Fruit fly (Drosophila melanogaster) ovary, adult (tissue): ENCODE results near the gene CG16998.

Experiments
- CG17801 ChIP-seq: fragments of 200-800 bp; optimal IDR thresholded peaks from 2 replicates; lab custom pipeline; 2019; ENCODE audit warnings: missing biosample characterization, mild to moderate bottlenecking, missing genetic modification characterization, moderate library complexity; ENCODE audit not compliant: partially characterized antibody

Gene CG16998

dm6 chr3L:7539736-7540135, at the start of gene CG16998:
TSS of gene CG16998 (minus strand) at chr3L:7539836.
- TF ChIP-seq CG17801: no peak

dm6 chr3L:7583154-7583553, 43.5 kb upstream of the CG16998 start, which contains the start of gene mmm:
TSS of gene mmm (plus strand) at chr3L:7583454.
- no peak for TF ChIP-seq CG17801

dm6 chr3L:7572948-7573347, 33.3 kb upstream of the CG16998 start:
- no peak for TF ChIP-seq CG17801

- TF ChIP-seq CG17801: no peak
These were observed 22.7 kb upstream of the CG16998 start, which contains the start of gene frac for dm6 chr3L:7562310-7562709. TSS of gene frac (plus strand) at chr3L:7562610.

- TF ChIP-seq CG17801: no peak
These were observed 20.9 kb upstream of the CG16998 start for dm6 chr3L:7560580-7560979.

- no peak for TF ChIP-seq CG17801
These were observed 20.3 kb upstream of the CG16998 start, which contains the start of gene CG14837 for dm6 chr3L:7559937-7560336. TSS of gene CG14837 (minus strand) at chr3L:7560037.

- TF ChIP-seq CG17801: no peak
These were observed 13.4 kb upstream of the CG16998 start for dm6 chr3L:7553062-7553461.

dm6 chr3L:7552446-7552845, 12.8 kb upstream of the CG16998 start:
- TF ChIP-seq CG17801: no peak

- TF ChIP-seq CG17801: no peak
These were observed 10.6 kb upstream of the CG16998 start for dm6 chr3L:7550225-7550624.

- TF ChIP-seq CG17801: no peak
These were observed 5.9 kb upstream of the CG16998 start for dm6 chr3L:7545562-7545961.

- TF ChIP-seq CG17801: no peak
These were observed 5.1 kb upstream of the CG16998 start for dm6 chr3L:7544639-7545183.

- TF ChIP-seq CG17801: no peak
These were observed 2.7 kb upstream of the CG16998 start, which contains the start of gene CG32376 for dm6 chr3L:7542357-7542756. TSS of gene CG32376 (minus strand) at chr3L:7542457.

dm6 chr3L:7541068-7541467, 1.4 kb upstream of the CG16998 start, which contains the start of gene CG32374:
TSS of gene CG32374 (minus strand) at chr3L:7541168.
- no peak for TF ChIP-seq CG17801

- no peak for TF ChIP-seq CG17801
These were observed 8.9 kb downstream of the CG16998 start for dm6 chr3L:7530461-7531338.

- TF ChIP-seq CG17801: no peak
These were observed 10.3 kb downstream of the CG16998 start for dm6 chr3L:7529081-7530021.

dm6 chr3L:7528380-7529080, 11.1 kb downstream of the CG16998 start, which contains the start of gene lqf:
TSS of gene lqf (plus strand) at chr3L:7528780.
- TF ChIP-seq CG17801: no peak
